Fruit fly (Drosophila melanogaster): ENCODE measurements around the gene sNPF-R.

Gene sNPF-R

DNA sequence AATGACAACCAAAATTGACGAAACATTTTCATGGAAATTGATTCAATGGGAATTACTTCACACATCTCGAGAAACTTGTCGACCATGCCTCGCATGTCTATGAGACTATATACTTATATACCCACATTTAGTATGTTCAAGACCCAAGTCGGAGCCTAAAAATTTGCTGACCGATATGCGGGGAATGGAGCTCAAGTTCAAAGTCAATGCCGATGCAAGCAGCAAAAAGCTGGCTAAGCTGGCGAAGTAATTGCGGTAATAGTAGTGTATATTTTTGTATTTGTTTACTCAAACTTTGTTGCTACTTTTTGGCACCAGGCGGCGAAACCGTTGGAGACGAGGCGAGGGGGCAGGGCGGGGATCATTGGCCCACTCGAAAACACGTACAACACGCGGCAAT, 34.2 kb upstream of the sNPF-R start:
- peak; percentile 32 for TF ChIP-seq h (GFP tag; optimal IDR thresholded peaks at IDR 0.05)
- no peak for TF ChIP-seq tai (GFP tag; optimal IDR thresholded peaks at IDR 0.05)

DNA sequence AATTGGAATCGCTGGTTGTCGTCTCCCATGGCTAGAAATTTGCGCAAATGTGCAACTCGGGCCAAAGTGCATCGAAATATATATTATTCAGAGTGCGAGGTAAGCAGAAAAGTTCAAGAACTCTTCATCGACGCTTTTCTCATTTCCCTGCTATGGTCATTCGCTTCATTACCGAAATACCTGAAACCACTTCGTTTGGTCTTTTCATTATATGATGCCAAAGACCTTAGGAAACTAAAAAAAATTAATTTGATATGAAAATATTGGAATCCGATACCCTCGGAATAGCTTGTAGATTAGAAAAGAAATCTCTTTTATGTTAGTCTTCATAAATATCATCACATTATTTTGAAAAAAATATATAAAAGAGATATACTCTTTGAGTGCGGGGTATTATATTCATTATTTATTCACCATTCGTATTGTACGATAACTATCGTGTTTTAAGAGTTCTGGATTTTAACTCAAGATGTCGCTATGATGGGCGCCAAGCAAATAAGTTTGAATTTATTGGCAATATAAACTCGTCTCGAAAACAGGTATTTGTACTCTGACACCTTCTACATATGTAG, 24.1 kb upstream of the sNPF-R start, which contains the start of gene CG14187:
Gene CG14187, minus strand, starts transcription at position 51 of the 572 bp plus-strand sequence.
- TF ChIP-seq Rel (GFP tag; optimal IDR thresholded peaks at IDR 0.05) (no peak), Rel (tag; optimal IDR thresholded peaks at IDR 0.05) (no peak)

DNA sequence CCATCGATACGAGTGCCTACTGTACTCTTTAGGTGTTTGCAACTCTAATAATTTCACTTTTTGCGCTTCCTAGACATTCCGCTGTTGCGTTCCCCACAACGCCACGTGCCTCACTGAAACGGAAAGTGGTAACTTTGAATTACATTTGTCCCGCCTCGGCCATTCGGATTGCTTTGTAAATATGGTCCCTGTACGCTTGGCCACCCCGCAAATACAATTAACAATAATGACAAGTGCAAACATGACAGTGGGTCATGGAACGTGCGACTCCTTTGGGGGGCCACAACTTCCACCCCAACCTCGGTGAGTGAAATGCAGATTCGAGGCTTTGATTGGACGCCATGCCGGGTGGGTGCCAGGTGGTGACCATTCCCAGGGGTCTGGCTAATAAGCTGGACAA, 22.6 kb upstream of the sNPF-R start, which contains the start of gene Ir76b:
Gene Ir76b, minus strand, starts transcription at position 101 of the 400 bp plus-strand sequence.
- no peak for TF ChIP-seq sv (GFP tag; optimal IDR thresholded peaks at IDR 0.05)
- TF ChIP-seq sage (GFP tag; optimal IDR thresholded peaks at IDR 0.05): no peak
- TF ChIP-seq HLH106 (tag; optimal IDR thresholded peaks at IDR 0.05): no peak
- TF ChIP-seq pan (optimal IDR thresholded peaks at IDR 0.05): no peak
- TF ChIP-seq Rel (GFP tag; optimal IDR thresholded peaks at IDR 0.05): no peak
- TF ChIP-seq Rel (tag; optimal IDR thresholded peaks at IDR 0.05): no peak
- TF ChIP-seq woc (GFP tag; optimal IDR thresholded peaks at IDR 0.05): no peak
- no peak for TF ChIP-seq ey (GFP tag; optimal IDR thresholded peaks at IDR 0.05)
- no peak for TF ChIP-seq GATAd (GFP tag; optimal IDR thresholded peaks at IDR 0.05)

DNA sequence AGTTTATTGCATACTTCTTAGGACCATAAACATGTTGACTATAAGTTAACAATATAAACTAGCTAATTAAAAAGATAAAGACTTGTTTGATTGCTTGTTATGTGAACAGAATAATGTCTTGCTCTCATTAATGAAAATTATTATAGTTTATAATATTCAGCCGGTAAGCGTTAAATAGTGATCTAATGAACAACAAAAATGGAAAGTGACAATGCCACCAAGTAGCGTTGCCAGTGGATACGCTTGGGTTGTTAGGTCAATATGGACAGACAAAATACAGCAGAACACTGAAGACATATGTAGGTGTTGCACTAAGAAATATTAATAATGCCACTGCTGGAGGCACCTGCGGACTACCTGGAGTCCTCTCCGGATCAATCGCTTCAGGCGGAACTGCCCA, 17.0 kb upstream of the sNPF-R start, which contains the start of gene CG14185:
Gene CG14185, plus strand, starts transcription at position 301 of the 400 bp plus-strand sequence.
- no peak for TF ChIP-seq Sp1 (GFP tag; optimal IDR thresholded peaks at IDR 0.05)
- TF ChIP-seq Abd-B (GFP tag; optimal IDR thresholded peaks at IDR 0.05): no peak
- TF ChIP-seq GATAd (GFP tag; optimal IDR thresholded peaks at IDR 0.05): no peak
- no peak for TF ChIP-seq lola (GFP tag; optimal IDR thresholded peaks at IDR 0.05)
- TF ChIP-seq N (GFP tag; optimal IDR thresholded peaks at IDR 0.05): no peak
- no peak for TF ChIP-seq HLH106 (tag; optimal IDR thresholded peaks at IDR 0.05)
- no peak for TF ChIP-seq Myc (optimal IDR thresholded peaks at IDR 0.05)
- no peak for TF ChIP-seq pan (optimal IDR thresholded peaks at IDR 0.05)
- TF ChIP-seq fru (GFP tag; optimal IDR thresholded peaks at IDR 0.05): no peak
- no peak for TF ChIP-seq ey (GFP tag; optimal IDR thresholded peaks at IDR 0.05)
- TF ChIP-seq Hr83 (GFP tag; optimal IDR thresholded peaks at IDR 0.05; ENCODE audit: poor library complexity, severe bottlenecking): no peak
- TF ChIP-seq foxo (GFP tag; optimal IDR thresholded peaks at IDR 0.05): no peak
- no peak for TF ChIP-seq dmrt93B (GFP tag; optimal IDR thresholded peaks at IDR 0.05)
- no peak for TF ChIP-seq sage (GFP tag; optimal IDR thresholded peaks at IDR 0.05)
- no peak for TF ChIP-seq dsf (GFP tag; optimal IDR thresholded peaks at IDR 0.05; ENCODE audit: borderline replicate concordance)
- no peak for TF ChIP-seq jim (GFP tag; optimal IDR thresholded peaks at IDR 0.05)
- TF ChIP-seq OdsH (GFP tag; optimal IDR thresholded peaks at IDR 0.05): no peak
- no peak for TF ChIP-seq Dif (GFP tag; optimal IDR thresholded peaks at IDR 0.05; ENCODE audit: partially characterized antibody)
- TF ChIP-seq CrebA (GFP tag; optimal IDR thresholded peaks at IDR 0.05; ENCODE audit: borderline replicate concordance): no peak

DNA sequence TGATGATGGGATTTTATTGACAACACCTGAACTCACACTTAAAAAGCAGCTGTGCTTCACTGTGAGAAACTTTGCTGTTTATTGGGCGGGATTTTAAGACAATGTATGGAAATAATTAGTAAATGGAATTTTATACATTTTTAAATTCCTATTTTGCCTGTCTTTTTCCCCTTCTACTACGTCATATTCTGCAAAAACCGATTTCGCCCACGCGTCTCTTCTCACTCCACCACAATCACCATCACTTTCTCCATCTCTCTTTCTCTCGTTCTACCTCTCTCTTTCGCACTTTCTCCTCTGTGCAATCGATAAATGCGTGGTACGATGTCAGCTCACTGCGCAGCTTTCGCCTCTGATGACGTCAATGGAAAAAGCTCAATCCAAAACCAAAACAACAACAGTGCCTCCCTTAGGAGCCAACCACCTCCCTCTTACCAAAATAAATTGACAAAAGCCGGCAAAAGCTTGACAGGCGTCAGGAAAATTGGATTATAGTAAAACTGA, 15.8 kb upstream of the sNPF-R start:
- no peak for TF ChIP-seq Myc (optimal IDR thresholded peaks at IDR 0.05)

DNA sequence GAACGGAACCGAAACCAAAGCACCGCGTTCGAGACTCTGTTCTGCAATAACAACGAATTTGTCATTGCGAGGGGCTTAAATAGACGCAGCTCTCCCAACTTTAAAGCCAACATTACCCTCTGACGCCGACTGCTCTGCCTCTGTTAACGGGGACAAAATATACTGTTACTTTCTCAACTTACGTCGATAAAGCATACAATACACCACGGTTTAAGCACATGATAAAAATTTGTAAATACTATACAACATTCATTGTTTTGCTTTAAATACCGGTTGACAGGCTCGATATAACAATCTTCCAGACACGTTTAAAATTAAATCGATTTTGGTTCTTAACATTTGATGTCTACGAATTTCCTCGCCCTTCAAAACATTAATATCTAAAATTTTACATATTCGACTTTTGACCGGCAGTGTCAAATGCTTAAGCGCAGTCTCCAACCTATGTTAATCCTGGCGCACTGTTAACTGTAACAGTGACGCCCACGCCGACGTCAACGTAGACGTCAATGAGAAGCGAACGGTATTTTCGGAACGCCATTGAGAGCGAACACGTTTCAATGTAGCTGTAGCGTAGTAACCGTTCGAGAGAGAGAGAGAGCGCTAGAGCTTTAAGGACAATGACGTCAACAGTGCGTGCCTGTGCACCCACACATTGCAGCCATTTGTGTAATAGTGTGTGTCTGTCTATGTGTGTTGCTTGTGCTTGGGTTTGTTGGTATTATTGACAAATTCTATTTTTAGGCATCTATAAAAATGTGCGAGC, 15.2 kb upstream of the sNPF-R start, which contains the start of gene CG14186:
Gene CG14186, minus strand, starts transcription at position 51 of the 766 bp plus-strand sequence.
- TF ChIP-seq Myc (optimal IDR thresholded peaks at IDR 0.05) (peak; percentile 39), Abd-B (GFP tag; optimal IDR thresholded peaks at IDR 0.05) (no peak), CG9705 (GFP tag; optimal IDR thresholded peaks at IDR 0.05) (no peak)

DNA sequence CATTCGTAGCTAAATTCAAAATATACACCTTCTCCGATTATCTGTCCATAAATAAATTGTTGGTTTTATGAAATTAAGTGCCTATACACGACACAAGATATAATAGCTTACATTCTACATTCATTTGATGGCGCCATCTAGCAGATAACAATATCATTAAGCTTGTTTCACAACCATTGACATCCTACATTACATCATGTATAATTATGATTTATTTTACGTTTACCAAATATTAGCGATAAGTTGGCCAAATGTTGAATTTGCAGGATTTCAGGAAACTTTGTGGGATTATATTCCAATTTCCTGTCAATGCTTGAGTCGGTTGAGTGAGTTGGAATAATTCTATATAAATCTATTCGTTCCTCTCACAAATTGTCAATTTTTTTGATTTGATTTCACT, 8.5 kb upstream of the sNPF-R start:
- TF ChIP-seq brk (GFP tag; optimal IDR thresholded peaks at IDR 0.05) (no peak), GATAd (GFP tag; optimal IDR thresholded peaks at IDR 0.05) (no peak), dsf (GFP tag; optimal IDR thresholded peaks at IDR 0.05; ENCODE audit: borderline replicate concordance) (no peak), dl (GFP tag; optimal IDR thresholded peaks at IDR 0.05; ENCODE audit: insufficient read depth in 1 of 2, partially characterized antibody in 2 of 2) (no peak), Vsx2 (GFP tag; optimal IDR thresholded peaks at IDR 0.05; ENCODE audit: partially characterized antibody) (peak; percentile 7)
